Worm (Caenorhabditis elegans) whole organism, early embryonic: ENCODE data around the gene T16G12.13.

ENCODE experiments used
- B0310.2 ChIP-seq: sonication (generic microtip); optimal IDR thresholded peaks from 2 replicates; lab custom pipeline; 2016; ENCODE audit warnings: mild to moderate bottlenecking, missing genetic modification characterization, missing compliant biosample characterization
- F13C5.2 ChIP-seq: sonication (generic microtip); optimal IDR thresholded peaks from 2 replicates; lab custom pipeline; 2017; ENCODE audit warnings: mild to moderate bottlenecking, missing genetic modification characterization, inconsistent platforms, missing compliant biosample characterization
- ama-1 ChIP-seq: fragments of 150-350 bp; optimal IDR thresholded peaks from 2 replicates; lab custom pipeline; 2014
- ceh-13 ChIP-seq: fragments of 200-800 bp; sonication (Bioruptor generic); optimal IDR thresholded peaks from 2 replicates; lab custom pipeline; 2018; ENCODE audit warnings: mild to moderate bottlenecking, missing genetic modification characterization, missing compliant biosample characterization
- ceh-36 ChIP-seq: sonication (generic microtip); optimal IDR thresholded peaks from 2 replicates; lab custom pipeline; 2016; ENCODE audit warnings: missing genetic modification characterization, inconsistent platforms, missing compliant biosample characterization
- ets-7 ChIP-seq: sonication (generic microtip); optimal IDR thresholded peaks from 2 replicates; lab custom pipeline; 2016; ENCODE audit warnings: missing genotype, missing genetic modification characterization, missing compliant biosample characterization
- flt-1 ChIP-seq: fragments of 200-800 bp; sonication (Bioruptor generic); IDR thresholded peaks from 2 replicates; pipeline ENCODE4 v1.3.6; 2022; ENCODE audit warnings: missing genetic modification characterization, missing compliant biosample characterization
- hmbx-1 ChIP-seq: sonication (generic microtip); optimal IDR thresholded peaks from 2 replicates; lab custom pipeline; 2016; ENCODE audit warnings: mild to moderate bottlenecking, missing genetic modification characterization, missing compliant biosample characterization
- sea-1 ChIP-seq: fragments of 200-800 bp; sonication (Bioruptor generic); conservative IDR thresholded peaks from 2 replicates; pipeline ENCODE4 v1.3.6; 2022; ENCODE audit warnings: missing genetic modification characterization, missing compliant biosample characterization
- tbx-11 ChIP-seq: fragments of 200-800 bp; sonication (Bioruptor generic); IDR thresholded peaks from 2 replicates; pipeline ENCODE4 v1.3.6; 2022; ENCODE audit warnings: missing genetic modification characterization, missing compliant biosample characterization
- tra-4 ChIP-seq: sonication (generic microtip); optimal IDR thresholded peaks from 2 replicates; lab custom pipeline; 2017; ENCODE audit warnings: missing genetic modification characterization, missing compliant biosample characterization

ce11 chrIII:10012136-10012535, 48.5 kb upstream of the T16G12.13 start, which contains the start of gene C05B5.16:
- TF ChIP-seq ceh-13 (GFP tag; lab: Kevin White, UChicago) (no peak), ama-1 (lab: Kevin White, UChicago) (no peak), tbx-11 (GFP tag; lab: Robert Waterston, UW) (no peak), ceh-36 (no peak), tra-4 (tag; lab: Kevin White, UChicago) (no peak), sea-1 (GFP tag; lab: Robert Waterston, UW) (no peak), F13C5.2 (tag; lab: Kevin White, UChicago) (no peak), hmbx-1 (tag; lab: Kevin White, UChicago) (no peak), flt-1 (GFP tag; lab: Robert Waterston, UW) (no peak), B0310.2 (no peak), ets-7 (tag; lab: Kevin White, UChicago) (no peak)
